Fruit fly (Drosophila melanogaster): ENCODE data around the gene RpL13A.

The RpL13A gene

DNA sequence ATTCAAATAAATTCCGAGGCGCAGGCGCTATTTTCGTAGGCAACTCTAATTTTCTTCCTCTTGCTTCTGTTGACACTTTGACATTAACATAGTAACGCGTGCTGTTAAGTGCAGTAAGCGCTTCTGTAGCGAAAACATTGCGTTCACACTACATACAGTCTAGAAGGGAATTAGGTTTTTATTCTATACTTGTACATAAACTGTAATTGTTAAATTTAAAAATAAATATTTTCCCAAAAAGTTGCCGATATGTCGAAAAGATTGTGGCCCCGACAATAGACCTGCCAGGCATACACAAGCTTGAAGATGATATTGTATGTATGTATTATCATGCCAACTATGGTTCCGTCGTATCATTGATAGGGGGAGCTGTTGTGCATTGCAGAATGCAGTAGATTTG lies 17.8 kb upstream of the RpL13A start, which contains the start of gene asl (continued):
- TF ChIP-seq ERR (GFP tag; optimal IDR thresholded peaks at IDR 0.05) (no peak), CG10654 (GFP tag; optimal IDR thresholded peaks at IDR 0.05) (peak; percentile 17), CG13287 (GFP tag; IDR thresholded peaks at IDR 0.05; ENCODE audit: partially characterized antibody) (peak; percentile 19; the same call in 1 of the 2 replicates), CG5953 (GFP tag; IDR thresholded peaks at IDR 0.05) (peak; percentile 58; the same call in 1 of the 2 replicates), CG4617 (GFP tag; optimal IDR thresholded peaks at IDR 0.05; ENCODE audit: borderline replicate concordance) (peak; percentile 70), toy (GFP tag; IDR thresholded peaks at IDR 0.05) (no peak), B-H1 (GFP tag; IDR thresholded peaks at IDR 0.05) (no peak), Sin3A (optimal IDR thresholded peaks at IDR 0.05) (peak; percentile 74), NfI (GFP tag; optimal IDR thresholded peaks at IDR 0.05) (peak; percentile 71), CG6854 (GFP tag; optimal IDR thresholded peaks at IDR 0.05) (no peak), Mes4 (GFP tag; optimal IDR thresholded peaks at IDR 0.05) (peak; percentile 34), crp (GFP tag; optimal IDR thresholded peaks at IDR 0.05) (peak in 1 of 2 experiments; percentile 41), otp (GFP tag; IDR thresholded peaks at IDR 0.05) (0 out of 3 replicates have a peak, but pooled peaks have one; percentile 33), Scr (GFP tag; IDR thresholded peaks at IDR 0.05; ENCODE audit: partially characterized antibody) (0 out of 2 replicates have a peak, but pooled peaks have one; percentile 20), B-H2 (GFP tag; optimal IDR thresholded peaks at IDR 0.05) (peak; percentile 33), CG16813 (GFP tag; IDR thresholded peaks at IDR 0.05; ENCODE audit: partially characterized antibody) (peak; percentile 39; the same call in 1 of the 3 replicates), CoRest (tag; optimal IDR thresholded peaks at IDR 0.05) (peak; percentile 81), eve (GFP tag; optimal IDR thresholded peaks at IDR 0.05) (no peak), dan (GFP tag; IDR thresholded peaks at IDR 0.05) (no peak), pan (optimal IDR thresholded peaks at IDR 0.05) (no peak), pan (GFP tag; optimal IDR thresholded peaks at IDR 0.05 in 1 of 2, IDR thresholded peaks at IDR 0.05 in 1 of 2) (peak in 1 of 2 experiments; percentile 47), CG7372 (GFP tag; IDR thresholded peaks at IDR 0.05) (peak; percentile 49; the same call in 1 of the 2 replicates), Fer1 (GFP tag; optimal IDR thresholded peaks at IDR 0.05) (peak; percentile 68), Hsf (GFP tag; optimal IDR thresholded peaks at IDR 0.05) (peak; percentile 64), CG2712 (tag; optimal IDR thresholded peaks at IDR 0.05) (peak; percentile 82), H2.0 (GFP tag; IDR thresholded peaks at IDR 0.05) (no peak), CG11456 (GFP tag; IDR thresholded peaks at IDR 0.05) (0 out of 3 replicates have a peak, but pooled peaks have one; percentile 45), zen2 (GFP tag; IDR thresholded peaks at IDR 0.05; ENCODE audit: partially characterized antibody) (no peak), CG18599 (GFP tag; optimal IDR thresholded peaks at IDR 0.05) (no peak), chn (GFP tag; optimal IDR thresholded peaks at IDR 0.05) (peak; percentile 76), ind (GFP tag; optimal IDR thresholded peaks at IDR 0.05) (no peak), CG1792 (GFP tag; optimal IDR thresholded peaks at IDR 0.05) (peak; percentile 24), ken (GFP tag; IDR thresholded peaks at IDR 0.05) (peak; percentile 65; the same call in 1 of the 3 replicates), org-1 (GFP tag; optimal IDR thresholded peaks at IDR 0.05) (no peak), CG14050 (GFP tag; IDR thresholded peaks at IDR 0.05) (peak; percentile 37; the same call in 1 of the 3 replicates), Antp (GFP tag; optimal IDR thresholded peaks at IDR 0.05) (peak; percentile 41), CG14710 (tag; optimal IDR thresholded peaks at IDR 0.05) (peak; percentile 88), dpn (GFP tag; optimal IDR thresholded peaks at IDR 0.05) (peak; percentile 56 to 65), Poxn (GFP tag; IDR thresholded peaks at IDR 0.05) (no peak), CG8944 (GFP tag; optimal IDR thresholded peaks at IDR 0.05) (peak; percentile 33), sc (optimal IDR thresholded peaks at IDR 0.05) (no peak), sc (GFP tag; optimal IDR thresholded peaks at IDR 0.05) (no peak), CG15073 (GFP tag; optimal IDR thresholded peaks at IDR 0.05) (no peak), bowl (GFP tag; IDR thresholded peaks at IDR 0.05) (no peak), lbe (GFP tag; optimal IDR thresholded peaks at IDR 0.05) (peak; percentile 41), CG16815 (GFP tag; optimal IDR thresholded peaks at IDR 0.05) (peak; percentile 39), pho (GFP tag; optimal IDR thresholded peaks at IDR 0.05) (peak; percentile 33), nerfin-1 (tag; optimal IDR thresholded peaks at IDR 0.05) (peak; percentile 67), CG8388 (GFP tag; optimal IDR thresholded peaks at IDR 0.05) (peak; percentile 57), slou (GFP tag; optimal IDR thresholded peaks at IDR 0.05) (no peak), CG7963 (GFP tag; IDR thresholded peaks at IDR 0.05; ENCODE audit: partially characterized antibody) (no peak)

Data from whole organism, embryonic.